Fruit fly (Drosophila melanogaster) whole organism, pupa: ENCODE measurements around the gene Ras64B.

ENCODE experiments used
- CG10348 ChIP-seq: fragments of 200-800 bp; sonication (Bioruptor generic); IDR thresholded peaks from 2 replicates; pipeline ENCODE4 v1.3.6; 2022; ENCODE audit warnings: missing biosample characterization, missing genetic modification characterization
- CG13204 ChIP-seq: fragments of 200-800 bp; sonication (Bioruptor generic); optimal IDR thresholded peaks from 2 replicates; lab custom pipeline; 2018; ENCODE audit warnings: missing biosample characterization, mild to moderate bottlenecking, missing genetic modification characterization, moderate library complexity
- CG32121 ChIP-seq: fragments of 200-800 bp; sonication (Bioruptor generic); IDR thresholded peaks from 2 replicates; pipeline ENCODE4 v1.3.6; 2022; ENCODE audit warnings: missing biosample characterization, missing genetic modification characterization
- CG4496 ChIP-seq: fragments of 200-800 bp; sonication (Bioruptor generic); IDR thresholded peaks from 3 replicates; pipeline ENCODE4 v1.3.6; 2022; ENCODE audit warnings: missing biosample characterization, missing genetic modification characterization
- D1 ChIP-seq: fragments of 200-800 bp; sonication (Bioruptor generic); optimal IDR thresholded peaks from 2 replicates; lab custom pipeline; 2018; ENCODE audit warnings: missing biosample characterization, mild to moderate bottlenecking, missing genetic modification characterization, moderate library complexity
- Pif1A ChIP-seq: fragments of 200-800 bp; sonication (Bioruptor generic); optimal IDR thresholded peaks from 3 replicates; lab custom pipeline; 2016; ENCODE audit warnings: missing biosample characterization, missing genetic modification characterization
- Pif1B ChIP-seq: fragments of 200-800 bp; sonication (Bioruptor generic); optimal IDR thresholded peaks from 3 replicates; lab custom pipeline; 2016; ENCODE audit warnings: missing biosample characterization, missing genetic modification characterization
- rn ChIP-seq: fragments of 200-800 bp; sonication (Bioruptor generic); IDR thresholded peaks from 2 replicates; pipeline ENCODE4 v1.3.6; 2022; ENCODE audit warnings: missing biosample characterization, missing genetic modification characterization

- TF ChIP-seq Pif1A (GFP tag; lab: Kevin White, UChicago) (no peak), CG32121 (GFP tag; lab: Robert Waterston, UW) (no peak), Pif1B (GFP tag; lab: Kevin White, UChicago) (no peak), rn (GFP tag; lab: Robert Waterston, UW) (no peak), CG10348 (no peak), D1 (no peak), CG4496 (no peak), CG13204 (GFP tag; lab: Kevin White, UChicago) (no peak)
Observed at dm6 chr3L:4096546-4096945, 42.3 kb upstream of the Ras64B start.
